Worm (Caenorhabditis elegans): Measurements from ENCODE around the gene B0294.1.

DNA sequence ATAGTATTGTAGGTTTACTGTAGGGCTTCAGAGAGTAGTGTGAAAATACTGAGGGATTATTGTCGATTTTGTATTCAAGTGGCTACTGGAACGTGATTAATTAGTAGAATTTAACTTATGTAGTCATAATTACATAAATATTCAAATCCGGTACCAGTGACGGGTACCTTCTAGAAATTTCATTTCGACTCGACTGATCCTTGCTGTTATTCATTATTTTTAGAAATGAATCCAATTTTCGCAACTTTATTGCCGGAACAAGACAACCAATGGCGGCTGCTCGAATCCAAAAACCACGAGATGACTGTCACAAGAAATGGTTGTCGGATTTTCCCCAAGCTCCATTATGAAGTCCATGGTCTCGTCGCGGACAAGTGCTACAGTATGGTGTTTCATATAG, 32.2 kb downstream of the B0294.1 start, which contains the start of gene tbx-41:
- no peak for TF ChIP-seq ama-1 (optimal IDR thresholded peaks at IDR 0.05)
- no peak for TF ChIP-seq B0310.2 (tag; optimal IDR thresholded peaks at IDR 0.05)
- TF ChIP-seq tbx-11 (GFP tag; IDR thresholded peaks at IDR 0.05) = no peak
- no peak for TF ChIP-seq hmg-4 (GFP tag; optimal IDR thresholded peaks at IDR 0.05)
- no peak for TF ChIP-seq ceh-36 (tag; optimal IDR thresholded peaks at IDR 0.05)
- TF ChIP-seq flt-1 (GFP tag; IDR thresholded peaks at IDR 0.05) = no peak
- TF ChIP-seq hnd-1 (tag; optimal IDR thresholded peaks at IDR 0.05) = no peak

All from whole organism, early embryonic.